Worm (Caenorhabditis elegans): ENCODE results near the gene cyp-35C1.

cyp-35C1 gene

DNA sequence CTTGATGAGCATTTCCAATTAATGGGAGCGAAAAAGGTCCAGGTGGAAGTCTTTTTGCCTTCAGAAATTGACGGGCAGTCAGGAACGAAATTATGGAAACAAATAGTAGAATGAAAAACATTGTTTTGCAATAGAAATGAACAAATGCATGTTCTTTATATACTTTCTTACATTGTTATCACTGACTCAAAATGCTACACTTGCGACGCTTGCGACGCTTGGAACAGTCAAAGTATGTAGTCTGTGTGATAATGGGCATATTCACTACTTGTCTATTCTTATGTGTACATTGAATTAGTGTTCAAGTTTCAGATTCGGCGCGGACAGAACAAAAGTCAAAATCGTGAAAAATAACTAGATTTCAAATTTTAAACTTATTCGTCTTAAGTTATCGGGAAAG is at the start of gene cyp-35C1:
TSS of gene cyp-35C1 (minus strand) at position 132 of the 400 bp plus-strand sequence.
- no peak for TF ChIP-seq mdt-29 (GFP tag; IDR thresholded peaks at IDR 0.05)
- no peak for TF ChIP-seq daf-16 (GFP tag; optimal IDR thresholded peaks at IDR 0.05)
- TF ChIP-seq daf-16 (tag; optimal IDR thresholded peaks at IDR 0.05): peak; percentile 39
- TF ChIP-seq ceh-28 (tag; optimal IDR thresholded peaks at IDR 0.05): no peak
- TF ChIP-seq saeg-2 (GFP tag; IDR thresholded peaks at IDR 0.05): 0 out of 2 replicates have a peak, but pooled peaks have one; percentile 33
- TF ChIP-seq nhr-77 (tag; optimal IDR thresholded peaks at IDR 0.05): peak; percentile 69
- peak; percentile 12 for TF ChIP-seq pqm-1 (tag; optimal IDR thresholded peaks at IDR 0.05)
- peak; percentile 15 for TF ChIP-seq hlh-11 (tag; optimal IDR thresholded peaks at IDR 0.05)
- no peak for TF ChIP-seq lin-39 (tag; optimal IDR thresholded peaks at IDR 0.05)
- no peak for TF ChIP-seq F49E8.2 (tag; optimal IDR thresholded peaks at IDR 0.05; ENCODE audit: borderline replicate concordance)
- 0 out of 2 replicates have a peak, but pooled peaks have one; percentile 11 for TF ChIP-seq dmd-6 (GFP tag; IDR thresholded peaks at IDR 0.05)
- TF ChIP-seq fkh-10 (GFP tag; optimal IDR thresholded peaks at IDR 0.05): no peak
- no peak for TF ChIP-seq nhr-10 (tag; optimal IDR thresholded peaks at IDR 0.05)
- peak; percentile 19 for TF ChIP-seq dve-1 (tag; optimal IDR thresholded peaks at IDR 0.05; ENCODE audit: insufficient read depth)
- peak; percentile 49 for TF ChIP-seq aha-1 (tag)
- peak; percentile 93 for TF ChIP-seq nhr-28 (tag; optimal IDR thresholded peaks at IDR 0.05)

- TF ChIP-seq vab-7 (GFP tag; IDR thresholded peaks at IDR 0.05) (no peak), ceh-62 (tag; optimal IDR thresholded peaks at IDR 0.05) (no peak), Y75B8A.6 (GFP tag; IDR thresholded peaks at IDR 0.05) (no peak), mdl-1 (tag; optimal IDR thresholded peaks at IDR 0.05) (no peak), zip-2 (tag; optimal IDR thresholded peaks at IDR 0.05) (no peak), spr-3 (GFP tag; optimal IDR thresholded peaks at IDR 0.05) (no peak), ceh-28 (tag; optimal IDR thresholded peaks at IDR 0.05) (no peak), pha-4 (GFP tag; IDR thresholded peaks at IDR 0.05) (no peak), pha-4 (tag; optimal IDR thresholded peaks at IDR 0.05) (no peak), ztf-11 (tag; optimal IDR thresholded peaks at IDR 0.05) (no peak), lin-1 (GFP tag; IDR thresholded peaks at IDR 0.05) (no peak), lin-29 (GFP tag; IDR thresholded peaks at IDR 0.05) (no peak), nhr-48 (tag; optimal IDR thresholded peaks at IDR 0.05) (no peak), mxl-2 (GFP tag; conservative IDR thresholded peaks at IDR 0.05) (no peak), snpc-4 (tag; optimal IDR thresholded peaks at IDR 0.05) (no peak), snpc-1.2 (GFP tag; IDR thresholded peaks at IDR 0.05) (no peak), daf-16 (GFP tag; optimal IDR thresholded peaks at IDR 0.05) (no peak), daf-16 (tag; optimal IDR thresholded peaks at IDR 0.05) (no peak), egl-43 (GFP tag; IDR thresholded peaks at IDR 0.05) (no peak)
Observed at ce11 chrV:13946385-13947019, 48.2 kb upstream of the cyp-35C1 start, which contains the start of the genes srx-10 and clec-226. srx-10 (minus strand) TSS chrV:13946485. clec-226 (plus strand) TSS chrV:13946969.

ce11 chrV:13942082-13942481 is 43.8 kb upstream of the cyp-35C1 start, which contains the start of gene dpr-1:
dpr-1 (minus strand) TSS chrV:13942182.
- no peak for TF ChIP-seq nhr-6 (tag; optimal IDR thresholded peaks at IDR 0.05)
- no peak for TF ChIP-seq set-16 (GFP tag; IDR thresholded peaks at IDR 0.05)
- no peak for TF ChIP-seq F37D6.2 (tag; optimal IDR thresholded peaks at IDR 0.05)
- TF ChIP-seq lin-13 (GFP tag; optimal IDR thresholded peaks at IDR 0.05): no peak
- no peak for TF ChIP-seq T20F7.1 (GFP tag; optimal IDR thresholded peaks at IDR 0.05)
- no peak for TF ChIP-seq daf-16 (GFP tag; optimal IDR thresholded peaks at IDR 0.05)
- no peak for TF ChIP-seq daf-16 (tag; optimal IDR thresholded peaks at IDR 0.05)
- TF ChIP-seq F49E8.2 (tag; optimal IDR thresholded peaks at IDR 0.05; ENCODE audit: borderline replicate concordance): no peak
- TF ChIP-seq zfp-2 (tag; optimal IDR thresholded peaks at IDR 0.05): no peak
- TF ChIP-seq R02D3.7 (tag; optimal IDR thresholded peaks at IDR 0.05): no peak
- no peak for TF ChIP-seq mdt-29 (GFP tag; IDR thresholded peaks at IDR 0.05)

All from whole organism, L4 larva.